Worm (Caenorhabditis elegans): Measurements from ENCODE around the gene pat-4.

- TF ChIP-seq nfya-1 (tag; optimal IDR thresholded peaks at IDR 0.05; ENCODE audit: borderline replicate concordance, insufficient read depth), result no peak
- TF ChIP-seq ama-1 (optimal IDR thresholded peaks at IDR 0.05), result no peak
- TF ChIP-seq ama-1 (GFP tag; optimal IDR thresholded peaks at IDR 0.05), result no peak
Measured at ce11 chrIII:134194-134593, 39.6 kb upstream of the pat-4 start, which contains the start of gene pals-25.
